Fruit fly (Drosophila melanogaster) whole organism, embryonic: ENCODE results near the gene CG31867.

Experiments
- Awh ChIP-seq: fragments of 200-800 bp; sonication (Bioruptor generic); IDR thresholded peaks from 2 replicates; pipeline ENCODE4, ENCODE4 v1.3.6; 2022; ENCODE audit warnings: missing biosample characterization, missing genetic modification characterization
- Blimp-1 ChIP-seq: fragments of 200-800 bp; sonication (Bioruptor generic); optimal IDR thresholded peaks from 3 replicates; lab custom pipeline; 2018; ENCODE audit warnings: missing biosample characterization, missing genetic modification characterization, mild to moderate bottlenecking, moderate library complexity, missing genetic modification reagents
- CG12219 ChIP-seq: fragments of 200-800 bp; sonication (Bioruptor generic); optimal IDR thresholded peaks from 3 replicates; lab custom pipeline; 2018; ENCODE audit warnings: missing biosample characterization, mild to moderate bottlenecking, missing genetic modification characterization
- CG12659 ChIP-seq: fragments of 200-800 bp; sonication (Bioruptor generic); optimal IDR thresholded peaks from 3 replicates; lab custom pipeline; 2017; ENCODE audit warnings: mild to moderate bottlenecking, missing biosample characterization, missing genetic modification reagents, missing genetic modification characterization
- CG12769 ChIP-seq: fragments of 200-800 bp; sonication (Bioruptor generic); optimal IDR thresholded peaks from 2 replicates; lab custom pipeline; 2019; ENCODE audit warnings: missing biosample characterization, mild to moderate bottlenecking, missing genetic modification characterization, moderate library complexity
- CG12942 ChIP-seq: fragments of 200-800 bp; sonication (Bioruptor generic); optimal IDR thresholded peaks from 3 replicates; lab custom pipeline; 2016; ENCODE audit warnings: missing biosample characterization, missing genetic modification characterization
- CG16813 ChIP-seq: fragments of 200-800 bp; sonication (Bioruptor generic); IDR thresholded peaks from 3 replicates; pipeline ENCODE4 v1.3.6; 2022; ENCODE audit warnings: missing biosample characterization, missing genetic modification characterization; ENCODE audit not compliant: partially characterized antibody
- CG2120 ChIP-seq: fragments of 200-800 bp; sonication (Bioruptor generic); optimal IDR thresholded peaks from 3 replicates; lab custom pipeline; 2016; ENCODE audit warnings: missing biosample characterization, missing genetic modification characterization
- CG2202 ChIP-seq: fragments of 200-800 bp; sonication (Bioruptor generic); optimal IDR thresholded peaks from 2 replicates; lab custom pipeline; 2018; ENCODE audit warnings: missing biosample characterization, mild to moderate bottlenecking, missing genetic modification characterization
- CG3163 ChIP-seq: fragments of 200-800 bp; sonication (Bioruptor generic); optimal IDR thresholded peaks from 3 replicates; lab custom pipeline; 2016; ENCODE audit warnings: missing biosample characterization, missing genetic modification characterization
- CG3407 ChIP-seq: fragments of 200-800 bp; sonication (Bioruptor generic); optimal IDR thresholded peaks from 2 replicates; lab custom pipeline; 2018; ENCODE audit warnings: missing biosample characterization, mild to moderate bottlenecking, missing genetic modification characterization
- CG42726 ChIP-seq: fragments of 200-800 bp; sonication (Bioruptor generic); IDR thresholded peaks from 2 replicates; pipeline ENCODE4 v1.3.6; 2022; ENCODE audit warnings: missing biosample characterization, missing genetic modification characterization; ENCODE audit not compliant: partially characterized antibody
- CG4617 ChIP-seq: fragments of 200-800 bp; sonication (Bioruptor generic); optimal IDR thresholded peaks from 3 replicates; lab custom pipeline; 2016; ENCODE audit warnings: missing biosample characterization, missing genetic modification characterization, borderline replicate concordance
- CG5180 ChIP-seq: fragments of 200-800 bp; sonication (Bioruptor generic); optimal IDR thresholded peaks from 3 replicates; lab custom pipeline; 2017; ENCODE audit warnings: missing biosample characterization, missing genetic modification characterization, mild to moderate bottlenecking, moderate library complexity, missing genetic modification reagents
- CG7786 ChIP-seq: fragments of 200-800 bp; sonication (Bioruptor generic); optimal IDR thresholded peaks from 2 replicates; lab custom pipeline; 2016; ENCODE audit warnings: missing biosample characterization, missing genetic modification characterization
- CG8944 ChIP-seq: fragments of 200-800 bp; sonication (Bioruptor generic); optimal IDR thresholded peaks from 3 replicates; lab custom pipeline; 2016; ENCODE audit warnings: missing biosample characterization, missing genetic modification characterization
- CG9876 ChIP-seq: fragments of 200-800 bp; sonication (Bioruptor generic); optimal IDR thresholded peaks from 2 replicates; lab custom pipeline; 2016; ENCODE audit warnings: missing biosample characterization, missing genetic modification characterization
- CHES-1-like ChIP-seq: fragments of 200-800 bp; sonication (Bioruptor generic); optimal IDR thresholded peaks from 2 replicates; lab custom pipeline; 2016; ENCODE audit warnings: missing biosample characterization, missing genetic modification characterization
- E2f2 ChIP-seq: fragments of 200-800 bp; sonication (Bioruptor generic); IDR thresholded peaks from 2 replicates; pipeline ENCODE4 v1.3.6; 2022; ENCODE audit warnings: missing biosample characterization, missing genetic modification characterization
- Eip74EF ChIP-seq, 2 experiments: fragments of 200-800 bp in 1 of 2; fragments of >200 bp in 1 of 2; sonication (Bioruptor generic) in 1 of 2; optimal IDR thresholded peaks; 2 replicates each; lab custom pipeline; 2017 to 2019; ENCODE audit warnings: missing biosample characterization in 2 of 2, missing genetic modification characterization in 2 of 2, mild to moderate bottlenecking in 1 of 2, moderate library complexity in 1 of 2
- Elba2 ChIP-seq: fragments of 200-800 bp; sonication (Bioruptor generic); optimal IDR thresholded peaks from 3 replicates; lab custom pipeline; 2016; ENCODE audit warnings: missing biosample characterization, missing genetic modification characterization
- Hmr ChIP-seq: fragments of 200-800 bp; sonication (Bioruptor generic); optimal IDR thresholded peaks from 3 replicates; lab custom pipeline; 2017; ENCODE audit warnings: mild to moderate bottlenecking, missing biosample characterization, missing genetic modification reagents, missing genetic modification characterization
- Hr3 ChIP-seq: fragments of 200-800 bp; sonication (Bioruptor generic); optimal IDR thresholded peaks from 3 replicates; lab custom pipeline; 2016; ENCODE audit warnings: missing biosample characterization, missing genetic modification characterization
- Mrtf ChIP-seq: fragments of 200-800 bp; sonication (Bioruptor generic); IDR thresholded peaks from 3 replicates; pipeline ENCODE4 v1.3.6; 2022; ENCODE audit warnings: missing biosample characterization, missing genetic modification characterization
- NfI ChIP-seq: fragments of 200-800 bp; sonication (Bioruptor generic); optimal IDR thresholded peaks from 3 replicates; lab custom pipeline; 2018; ENCODE audit warnings: missing biosample characterization, mild to moderate bottlenecking, missing genetic modification characterization, moderate library complexity
- PHDP ChIP-seq: fragments of 200-800 bp; sonication (Bioruptor generic); optimal IDR thresholded peaks from 3 replicates; lab custom pipeline; 2018; ENCODE audit warnings: missing biosample characterization, mild to moderate bottlenecking, missing genetic modification characterization, moderate library complexity
- Ptx1 ChIP-seq: fragments of 200-800 bp; sonication (Bioruptor generic); IDR thresholded peaks from 2 replicates; pipeline ENCODE4 v1.3.6; 2022; ENCODE audit warnings: missing biosample characterization, missing genetic modification characterization
- TFAM ChIP-seq: fragments of 200-800 bp; sonication (Bioruptor generic); optimal IDR thresholded peaks from 2 replicates; lab custom pipeline; 2017; ENCODE audit warnings: missing biosample characterization, missing genetic modification characterization, inconsistent platforms
- chif ChIP-seq, 2 experiments: fragments of 200-800 bp; sonication (Bioruptor generic); optimal IDR thresholded peaks; 3 replicates each; lab custom pipeline; 2016; ENCODE audit warnings: missing biosample characterization in 2 of 2, missing genetic modification characterization in 2 of 2
- ci ChIP-seq: fragments of 200-800 bp; sonication (Bioruptor generic); IDR thresholded peaks from 3 replicates; pipeline ENCODE4 v1.3.6; 2022; ENCODE audit warnings: missing biosample characterization, missing genetic modification characterization
- crol ChIP-seq: fragments of 200-800 bp; sonication (Bioruptor generic); IDR thresholded peaks from 2 replicates; pipeline ENCODE4 v1.3.6; 2022; ENCODE audit warnings: missing biosample characterization, missing genetic modification characterization
- crp ChIP-seq, 2 experiments: fragments of 200-800 bp; sonication (Bioruptor generic); optimal IDR thresholded peaks; 2 replicates in 1 of 2; 3 replicates in 1 of 2; lab custom pipeline; 2017; ENCODE audit warnings: missing biosample characterization in 2 of 2, missing genetic modification characterization in 2 of 2, mild to moderate bottlenecking in 1 of 2, moderate library complexity in 1 of 2
- disco-r ChIP-seq: fragments of 200-800 bp; sonication (Bioruptor generic); optimal IDR thresholded peaks from 2 replicates; lab custom pipeline; 2016; ENCODE audit warnings: missing biosample characterization, missing genetic modification characterization
- gsb-n ChIP-seq: fragments of 200-800 bp; sonication (Bioruptor generic); optimal IDR thresholded peaks from 3 replicates; lab custom pipeline; 2018; ENCODE audit warnings: missing biosample characterization, mild to moderate bottlenecking, missing genetic modification characterization
- h ChIP-seq: fragments of >200 bp; optimal IDR thresholded peaks from 2 replicates; lab custom pipeline; 2017
- hkb ChIP-seq, 2 experiments: fragments of 200-800 bp in 1 of 2; fragments of >200 bp in 1 of 2; sonication (Bioruptor generic) in 1 of 2; IDR thresholded peaks in 1 of 2; optimal IDR thresholded peaks in 1 of 2; 2 replicates each; pipeline versions ENCODE4 v1.3.6 to Lab custom; 2017 to 2022; ENCODE audit warnings: missing biosample characterization in 1 of 2, missing genetic modification characterization in 1 of 2
- jigr1 ChIP-seq: fragments of 200-800 bp; sonication (Bioruptor generic); IDR thresholded peaks from 3 replicates; pipeline ENCODE4 v1.3.6; 2022; ENCODE audit warnings: missing biosample characterization, missing genetic modification characterization
- lov ChIP-seq, 2 experiments: fragments of 200-800 bp in 1 of 2; fragments of >200 bp in 1 of 2; sonication (Bioruptor generic) in 1 of 2; IDR thresholded peaks in 1 of 2; optimal IDR thresholded peaks in 1 of 2; 2 replicates in 1 of 2; 3 replicates in 1 of 2; pipeline versions ENCODE4 v1.3.6 to Lab custom; 2017 to 2022; ENCODE audit warnings: missing biosample characterization in 1 of 2, missing genetic modification characterization in 1 of 2
- nmo ChIP-seq: fragments of 200-800 bp; sonication (Bioruptor generic); optimal IDR thresholded peaks from 2 replicates; lab custom pipeline; 2018; ENCODE audit warnings: missing biosample characterization, mild to moderate bottlenecking, missing genetic modification characterization, moderate library complexity
- oc ChIP-seq: fragments of 200-800 bp; sonication (Bioruptor generic); optimal IDR thresholded peaks from 2 replicates; lab custom pipeline; 2018; ENCODE audit warnings: missing biosample characterization, mild to moderate bottlenecking, missing genetic modification characterization, moderate library complexity
- pb ChIP-seq: fragments of 200-800 bp; sonication (Bioruptor generic); optimal IDR thresholded peaks from 3 replicates; lab custom pipeline; 2016; ENCODE audit warnings: missing biosample characterization, missing genetic modification characterization
- pho ChIP-seq: fragments of 200-800 bp; sonication (Bioruptor generic); optimal IDR thresholded peaks from 2 replicates; lab custom pipeline; 2016; ENCODE audit warnings: missing biosample characterization, missing genetic modification characterization
- pzg ChIP-seq: fragments of 200-800 bp; sonication (Bioruptor generic); optimal IDR thresholded peaks from 3 replicates; lab custom pipeline; 2018; ENCODE audit warnings: missing biosample characterization, mild to moderate bottlenecking, missing genetic modification characterization, moderate library complexity
- ranshi ChIP-seq: fragments of 200-800 bp; sonication (Bioruptor generic); IDR thresholded peaks from 2 replicates; pipeline ENCODE4 v1.3.6; 2022; ENCODE audit warnings: missing biosample characterization, missing genetic modification characterization
- run ChIP-seq: fragments of 200-800 bp; sonication (Bioruptor generic); optimal IDR thresholded peaks from 3 replicates; lab custom pipeline; 2018; ENCODE audit warnings: missing biosample characterization, mild to moderate bottlenecking, missing genetic modification characterization
- slbo ChIP-seq: fragments of 200-800 bp; sonication (Bioruptor generic); IDR thresholded peaks from 2 replicates; pipeline ENCODE4 v1.3.6; 2022; ENCODE audit warnings: missing biosample characterization, missing genetic modification characterization
- ttk ChIP-seq: fragments of 200-800 bp; sonication (Bioruptor generic); IDR thresholded peaks from 2 replicates; pipeline ENCODE4 v2.1.2; 2022; ENCODE audit warnings: missing biosample characterization, missing genetic modification characterization
- twi ChIP-seq: fragments of 200-800 bp; optimal IDR thresholded peaks from 2 replicates; lab custom pipeline; 2019; ENCODE audit warnings: missing biosample characterization, mild to moderate bottlenecking, missing genetic modification characterization, moderate library complexity
- unpg ChIP-seq: fragments of 200-800 bp; sonication (Bioruptor generic); optimal IDR thresholded peaks from 3 replicates; lab custom pipeline; 2018; ENCODE audit warnings: missing biosample characterization, mild to moderate bottlenecking, missing genetic modification characterization, moderate library complexity

Gene CG31867

DNA sequence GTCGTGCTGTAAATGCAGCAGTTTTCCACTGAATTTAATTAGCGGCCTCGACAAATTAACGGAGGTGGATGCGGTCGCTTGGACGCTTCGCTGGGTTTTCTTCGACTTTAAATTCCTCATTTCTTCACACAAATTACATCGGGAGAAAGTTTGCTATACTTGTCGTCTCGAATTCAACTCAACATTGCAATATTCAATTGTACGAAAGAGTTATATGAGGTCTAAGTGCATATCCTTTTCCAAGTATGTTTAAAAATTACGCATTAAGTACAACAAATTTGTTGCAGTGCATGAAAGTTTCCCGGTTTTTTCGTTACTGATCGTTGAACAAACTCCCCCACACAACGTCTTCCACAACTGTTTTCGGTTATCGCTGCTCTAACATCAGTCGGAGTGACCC is 47.5 kb upstream of the CG31867 start (continued):
- TF ChIP-seq Eip74EF (GFP tag; optimal IDR thresholded peaks at IDR 0.05; lab: Kevin White, UChicago) (peak in 1 of 2 experiments; percentile 47), jigr1 (GFP tag; lab: Robert Waterston, UW) (no peak), gsb-n (tag; lab: Kevin White, UChicago) (peak; percentile 84), CG7786 (GFP tag; lab: Kevin White, UChicago) (peak; percentile 31), pho (GFP tag; lab: Kevin White, UChicago) (no peak), hkb (optimal IDR thresholded peaks at IDR 0.05; lab: Kevin White, UChicago) (no peak), hkb (GFP tag; IDR thresholded peaks at IDR 0.05; lab: Robert Waterston, UW) (peak; percentile 77), CG3163 (GFP tag; lab: Kevin White, UChicago) (peak; percentile 3), CG42726 (GFP tag; lab: Robert Waterston, UW) (no peak), NfI (GFP tag; lab: Kevin White, UChicago) (peak; percentile 54), oc (tag; lab: Kevin White, UChicago) (peak; percentile 86), run (tag; lab: Kevin White, UChicago) (peak; percentile 4), ci (peak; percentile 90), disco-r (no peak), PHDP (tag; lab: Kevin White, UChicago) (peak; percentile 71), CG2120 (no peak), CG9876 (peak; percentile 2), Hmr (GFP tag; lab: Kevin White, UChicago) (no peak), pb (no peak), E2f2 (GFP tag; lab: Robert Waterston, UW) (0 out of 2 replicates have a peak, but pooled peaks have one; percentile 28), CG2202 (tag; lab: Kevin White, UChicago) (peak; percentile 61), TFAM (no peak), CG16813 (no peak), chif (GFP tag; optimal IDR thresholded peaks at IDR 0.05; lab: Kevin White, UChicago) (peak; percentile 74 to 79), CG12942 (GFP tag; lab: Kevin White, UChicago) (peak; percentile 48), ttk (GFP tag; lab: Robert Waterston, UW) (peak; percentile 73), crp (GFP tag; optimal IDR thresholded peaks at IDR 0.05; lab: Kevin White, UChicago) (no peak), CG8944 (GFP tag; lab: Kevin White, UChicago) (peak; percentile 61), h (lab: Kevin White, UChicago) (no peak), CHES-1-like (GFP tag; lab: Kevin White, UChicago) (peak; percentile 29), CG5180 (GFP tag; lab: Kevin White, UChicago) (no peak), CG4617 (GFP tag; lab: Kevin White, UChicago) (no peak), Hr3 (GFP tag; lab: Kevin White, UChicago) (peak; percentile 52)

DNA sequence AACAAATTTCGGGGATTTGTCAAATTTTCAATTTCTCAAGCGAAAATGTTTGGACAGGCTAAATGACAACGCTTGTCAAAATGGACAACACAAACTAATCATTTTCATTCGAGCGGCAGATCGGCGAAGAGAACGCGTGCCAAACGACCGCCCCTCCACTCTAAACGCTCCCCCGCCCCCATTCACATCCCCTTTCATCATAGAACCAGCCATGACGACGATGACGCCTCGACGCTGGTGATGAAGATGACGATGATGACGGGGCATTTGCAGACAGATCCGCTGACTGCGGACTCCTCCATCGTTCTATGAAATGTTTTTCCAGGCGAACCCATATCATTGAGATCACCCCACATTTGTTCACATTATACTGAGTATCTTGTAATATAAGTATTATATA is 44.9 kb upstream of the CG31867 start:
- TF ChIP-seq CG12769 (tag; lab: Kevin White, UChicago), result peak; percentile 1
- TF ChIP-seq lov (optimal IDR thresholded peaks at IDR 0.05; lab: Kevin White, UChicago), result no peak
- 0 out of 3 replicates have a peak, but pooled peaks have one; percentile 52 for TF ChIP-seq lov (GFP tag; IDR thresholded peaks at IDR 0.05; lab: Robert Waterston, UW)
- peak; percentile 71 for TF ChIP-seq crol (GFP tag; lab: Robert Waterston, UW)
- no peak for TF ChIP-seq Elba2

DNA sequence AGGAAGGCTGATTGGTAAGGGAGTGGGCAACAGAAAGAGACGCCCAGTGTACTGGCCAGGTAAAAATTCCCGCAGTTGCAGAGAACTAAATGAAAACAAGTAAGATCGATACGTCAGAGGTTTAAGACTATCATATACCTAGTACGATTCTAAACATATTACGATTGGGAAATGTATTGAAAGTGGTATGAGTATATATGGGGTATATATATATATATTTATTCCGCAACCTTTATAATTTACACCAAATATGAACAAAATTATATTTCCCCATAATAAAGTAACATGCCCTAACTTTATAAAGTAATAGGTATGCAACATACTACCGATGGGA is 43.9 kb upstream of the CG31867 start:
- TF ChIP-seq twi (tag; lab: Kevin White, UChicago), result peak; percentile 1
- no peak for TF ChIP-seq Mrtf (GFP tag; lab: Robert Waterston, UW)
- TF ChIP-seq CG3407 (GFP tag; lab: Kevin White, UChicago), result peak; percentile 26
- 0 out of 2 replicates have a peak, but pooled peaks have one; percentile 31 for TF ChIP-seq Awh (GFP tag; lab: Robert Waterston, UW)
- TF ChIP-seq pzg (GFP tag; lab: Kevin White, UChicago), result no peak
- TF ChIP-seq CG12659 (GFP tag; lab: Kevin White, UChicago), result no peak
- peak; percentile 50; the same call in 1 of the 2 replicates for TF ChIP-seq ranshi (GFP tag; lab: Robert Waterston, UW)
- TF ChIP-seq unpg, result peak; percentile 72
- peak; percentile 5 for TF ChIP-seq CG12219
- peak; percentile 74 for TF ChIP-seq nmo (GFP tag; lab: Kevin White, UChicago)
- TF ChIP-seq Blimp-1 (GFP tag; lab: Kevin White, UChicago), result peak; percentile 62
- TF ChIP-seq slbo (GFP tag; lab: Robert Waterston, UW), result no peak
- TF ChIP-seq Ptx1 (GFP tag; lab: Robert Waterston, UW), result peak; percentile 41
